Worm (Caenorhabditis elegans): ENCODE measurements around the gene sas-7.
A peak's percentile ranks its signal among the peaks of the same experiment; 100 is the strongest.

sas-7 gene

ce11 chrIII:10332560-10332959 lies 11.7 kb downstream of the sas-7 start, which contains the start of gene T07C4.12:
Gene T07C4.12 (minus strand): TSS chrIII:10332660.
- TF ChIP-seq ets-5 (GFP tag; IDR thresholded peaks at IDR 0.05) (no peak), mab-9 (GFP tag; IDR thresholded peaks at IDR 0.05) (no peak), unc-130 (tag; optimal IDR thresholded peaks at IDR 0.05) (no peak), lsy-2 (tag; optimal IDR thresholded peaks at IDR 0.05) (no peak), dpl-1 (GFP tag; optimal IDR thresholded peaks at IDR 0.05) (no peak)

- no peak for TF ChIP-seq nhr-237 (tag; optimal IDR thresholded peaks at IDR 0.05)
- peak; percentile 38 for TF ChIP-seq ztf-4 (tag; optimal IDR thresholded peaks at IDR 0.05)
- peak; percentile 79 for TF ChIP-seq lin-13 (GFP tag; optimal IDR thresholded peaks at IDR 0.05)
- peak; percentile 33 for TF ChIP-seq lir-3 (tag; optimal IDR thresholded peaks at IDR 0.05; ENCODE audit: poor library complexity)
- peak; percentile 93 for TF ChIP-seq nhr-71 (tag; optimal IDR thresholded peaks at IDR 0.05)
- peak; percentile 84 for TF ChIP-seq jun-1 (tag; optimal IDR thresholded peaks at IDR 0.05)
- peak; percentile 84 to 87 (median 86) for TF ChIP-seq dpl-1 (GFP tag; optimal IDR thresholded peaks at IDR 0.05)
- TF ChIP-seq xbp-1 (tag; optimal IDR thresholded peaks at IDR 0.05): peak; percentile 86
- peak; percentile 72 for TF ChIP-seq C16A3.4 (tag; optimal IDR thresholded peaks at IDR 0.05)
- no peak for TF ChIP-seq unc-62 (GFP tag; optimal IDR thresholded peaks at IDR 0.05)
- TF ChIP-seq F16B12.6 (tag; optimal IDR thresholded peaks at IDR 0.05): peak; percentile 76
- TF ChIP-seq nhr-85 (tag): peak; percentile 98
- peak in 1 of 2 experiments; percentile 69 for TF ChIP-seq ztf-11 (tag; optimal IDR thresholded peaks at IDR 0.05)
- peak; percentile 80 for TF ChIP-seq zip-4 (GFP tag; optimal IDR thresholded peaks at IDR 0.05)
- no peak for TF ChIP-seq mef-2 (tag; optimal IDR thresholded peaks at IDR 0.05)
- TF ChIP-seq aha-1 (tag; optimal IDR thresholded peaks at IDR 0.05): peak; percentile 81
- TF ChIP-seq nhr-28 (tag; optimal IDR thresholded peaks at IDR 0.05): no peak
- peak in 2 of 6 experiments; percentile 73 to 76 for TF ChIP-seq elt-3 (tag; optimal IDR thresholded peaks at IDR 0.05)
- TF ChIP-seq isw-1 (GFP tag; IDR thresholded peaks at IDR 0.05): peak; percentile 78
- peak; percentile 85 for TF ChIP-seq tbx-2 (tag; optimal IDR thresholded peaks at IDR 0.05)
- TF ChIP-seq blmp-1 (tag; optimal IDR thresholded peaks at IDR 0.05): peak; percentile 50
- TF ChIP-seq mab-9 (GFP tag; IDR thresholded peaks at IDR 0.05): peak; percentile 81
- no peak for TF ChIP-seq nhr-12 (tag; optimal IDR thresholded peaks at IDR 0.05)
- peak; percentile 41 for TF ChIP-seq sox-4 (tag; optimal IDR thresholded peaks at IDR 0.05)
- peak; percentile 29 for TF ChIP-seq unc-130 (tag; optimal IDR thresholded peaks at IDR 0.05)
- no peak for TF ChIP-seq efl-3 (GFP tag; optimal IDR thresholded peaks at IDR 0.05)
- peak; percentile 86 for TF ChIP-seq skn-1 (tag; optimal IDR thresholded peaks at IDR 0.05)
- peak; percentile 76 for TF ChIP-seq pax-3 (tag; optimal IDR thresholded peaks at IDR 0.05)
- TF ChIP-seq lin-15B (tag; optimal IDR thresholded peaks at IDR 0.05): peak; percentile 81
- peak; percentile 96 for TF ChIP-seq rnt-1 (tag; optimal IDR thresholded peaks at IDR 0.05)
- TF ChIP-seq alr-1 (tag; optimal IDR thresholded peaks at IDR 0.05; ENCODE audit: borderline replicate concordance): no peak
- TF ChIP-seq ces-1 (GFP tag; optimal IDR thresholded peaks at IDR 0.05): no peak
- TF ChIP-seq egl-27 (tag; optimal IDR thresholded peaks at IDR 0.05): no peak
- no peak for TF ChIP-seq zag-1 (tag; optimal IDR thresholded peaks at IDR 0.05)
- TF ChIP-seq ceh-90 (tag; optimal IDR thresholded peaks at IDR 0.05): peak; percentile 56
- TF ChIP-seq hlh-4 (tag; optimal IDR thresholded peaks at IDR 0.05): no peak
- TF ChIP-seq ceh-88 (GFP tag; IDR thresholded peaks at IDR 0.05): peak; percentile 45; the same call in 1 of the 2 replicates
- TF ChIP-seq sup-37 (GFP tag; optimal IDR thresholded peaks at IDR 0.05): peak; percentile 81
- peak in 1 of 2 experiments; percentile 77 for TF ChIP-seq mdl-1 (tag; optimal IDR thresholded peaks at IDR 0.05)
- peak; percentile 87 for TF ChIP-seq unc-86 (tag; optimal IDR thresholded peaks at IDR 0.05)
- no peak for TF ChIP-seq vab-15 (tag; optimal IDR thresholded peaks at IDR 0.05)
- TF ChIP-seq efl-1 (optimal IDR thresholded peaks at IDR 0.05): peak; percentile 87 to 89
- peak; percentile 84 to 99 for TF ChIP-seq efl-1 (GFP tag; optimal IDR thresholded peaks at IDR 0.05 in 1 of 2)
- TF ChIP-seq hlh-17 (GFP tag; optimal IDR thresholded peaks at IDR 0.05; ENCODE audit: borderline replicate concordance): no peak
- TF ChIP-seq fkh-10 (GFP tag; optimal IDR thresholded peaks at IDR 0.05): peak; percentile 10
- TF ChIP-seq fkh-8 (tag; optimal IDR thresholded peaks at IDR 0.05): peak; percentile 78
- TF ChIP-seq nhr-19 (GFP tag; conservative IDR thresholded peaks at IDR 0.05): peak; percentile 89
- TF ChIP-seq nhr-20 (tag; optimal IDR thresholded peaks at IDR 0.05): peak; percentile 88
These were observed 13.2 kb downstream of the sas-7 start, which contains the start of the genes jmjd-4 and mev-1 for ce11 chrIII:10333961-10334542. Gene jmjd-4 (minus strand): TSS chrIII:10334018. Gene mev-1 (plus strand): TSS chrIII:10334277.
